Fruit fly (Drosophila melanogaster) whole organism, embryonic: Measurements from ENCODE around the gene CG4896.
A peak's percentile ranks its signal among the peaks of the same experiment; 100 is the strongest.

ENCODE experiments used
- ATbp ChIP-seq: fragments of 200-800 bp; sonication (Bioruptor generic); optimal IDR thresholded peaks from 2 replicates; lab custom pipeline; 2017; ENCODE audit warnings: missing biosample characterization, mild to moderate bottlenecking, missing genetic modification characterization, missing genetic modification reagents
- Atf3 ChIP-seq: fragments of 200-800 bp; sonication (Bioruptor generic); optimal IDR thresholded peaks from 3 replicates; lab custom pipeline; 2016; ENCODE audit warnings: missing biosample characterization, missing genetic modification characterization
- Awh ChIP-seq: fragments of 200-800 bp; sonication (Bioruptor generic); IDR thresholded peaks from 2 replicates; pipeline ENCODE4, ENCODE4 v1.3.6; 2022; ENCODE audit warnings: missing biosample characterization, missing genetic modification characterization
- CG12769 ChIP-seq: fragments of 200-800 bp; sonication (Bioruptor generic); optimal IDR thresholded peaks from 2 replicates; lab custom pipeline; 2019; ENCODE audit warnings: missing biosample characterization, mild to moderate bottlenecking, missing genetic modification characterization, moderate library complexity
- CG13287 ChIP-seq: fragments of 200-800 bp; sonication (Bioruptor generic); IDR thresholded peaks from 2 replicates; pipeline ENCODE4 v1.3.6; 2022; ENCODE audit warnings: missing biosample characterization, missing genetic modification characterization; ENCODE audit not compliant: partially characterized antibody
- CG14965 ChIP-seq: fragments of 200-800 bp; sonication (Bioruptor generic); optimal IDR thresholded peaks from 2 replicates; lab custom pipeline; 2016; ENCODE audit warnings: missing biosample characterization, missing genetic modification characterization, borderline replicate concordance
- CG15514 ChIP-seq: fragments of 200-800 bp; sonication (Bioruptor generic); optimal IDR thresholded peaks from 3 replicates; lab custom pipeline; 2017; ENCODE audit warnings: missing biosample characterization, missing genetic modification characterization, mild to moderate bottlenecking, moderate library complexity, missing genetic modification reagents
- CG18599 ChIP-seq: fragments of 200-800 bp; sonication (Bioruptor generic); optimal IDR thresholded peaks from 3 replicates; lab custom pipeline; 2017; ENCODE audit warnings: missing biosample characterization, missing genetic modification characterization, mild to moderate bottlenecking, moderate library complexity, missing genetic modification reagents
- CG31441 ChIP-seq: fragments of 200-800 bp; sonication (Bioruptor generic); IDR thresholded peaks from 2 replicates; pipeline ENCODE4 v1.3.6; 2022; ENCODE audit warnings: missing biosample characterization, missing genetic modification characterization
- CG3281 ChIP-seq: fragments of 200-800 bp; sonication (Bioruptor generic); optimal IDR thresholded peaks from 3 replicates; lab custom pipeline; 2017; ENCODE audit warnings: missing biosample characterization, mild to moderate bottlenecking, missing genetic modification characterization
- CG33557 ChIP-seq: fragments of 200-800 bp; sonication (Bioruptor generic); optimal IDR thresholded peaks from 2 replicates; lab custom pipeline; 2019; ENCODE audit warnings: missing biosample characterization, mild to moderate bottlenecking, missing genetic modification characterization, moderate library complexity
- CG43689 ChIP-seq: fragments of 200-800 bp; sonication (Bioruptor generic); IDR thresholded peaks from 2 replicates; pipeline ENCODE4 v1.3.6; 2022; ENCODE audit warnings: missing biosample characterization, missing genetic modification characterization
- CG4424 ChIP-seq: fragments of 200-800 bp; sonication (Bioruptor generic); optimal IDR thresholded peaks from 3 replicates; lab custom pipeline; 2016; ENCODE audit warnings: missing biosample characterization, missing genetic modification characterization
- CG7987 ChIP-seq: fragments of 200-800 bp; sonication (Bioruptor generic); optimal IDR thresholded peaks from 2 replicates; lab custom pipeline; 2018; ENCODE audit warnings: missing biosample characterization, mild to moderate bottlenecking, missing genetic modification characterization, moderate library complexity
- CG8359 ChIP-seq: fragments of 200-800 bp; sonication (Bioruptor generic); optimal IDR thresholded peaks from 2 replicates; lab custom pipeline; 2017; ENCODE audit warnings: missing biosample characterization, mild to moderate bottlenecking, missing genetic modification characterization, borderline replicate concordance
- Deaf1 ChIP-seq: fragments of 200-800 bp; optimal IDR thresholded peaks from 3 replicates; lab custom pipeline; 2019; ENCODE audit warnings: missing biosample characterization, mild to moderate bottlenecking, missing genetic modification characterization, moderate library complexity
- Dref ChIP-seq: fragments of 200-800 bp; sonication (Bioruptor generic); IDR thresholded peaks from 2 replicates; pipeline ENCODE4 v1.3.6; 2022; ENCODE audit warnings: missing biosample characterization, missing genetic modification characterization
- Fer2 ChIP-seq: fragments of 200-800 bp; sonication (Bioruptor generic); optimal IDR thresholded peaks from 2 replicates; lab custom pipeline; 2018; ENCODE audit warnings: missing biosample characterization, mild to moderate bottlenecking, missing genetic modification characterization, moderate library complexity
- Hr51 ChIP-seq, 2 experiments: fragments of 200-800 bp; sonication (Bioruptor generic); optimal IDR thresholded peaks; 2 replicates in 1 of 2; 3 replicates in 1 of 2; lab custom pipeline; 2016 to 2018; ENCODE audit warnings: missing biosample characterization in 2 of 2, missing genetic modification characterization in 2 of 2, mild to moderate bottlenecking in 1 of 2, moderate library complexity in 1 of 2
- Hsf ChIP-seq: fragments of 200-800 bp; sonication (Bioruptor generic); optimal IDR thresholded peaks from 3 replicates; lab custom pipeline; 2016; ENCODE audit warnings: missing biosample characterization, missing genetic modification characterization
- Mrtf ChIP-seq: fragments of 200-800 bp; sonication (Bioruptor generic); IDR thresholded peaks from 3 replicates; pipeline ENCODE4 v1.3.6; 2022; ENCODE audit warnings: missing biosample characterization, missing genetic modification characterization
- Nf-YB ChIP-seq: fragments of 200-800 bp; sonication (Bioruptor generic); optimal IDR thresholded peaks from 3 replicates; lab custom pipeline; 2019; ENCODE audit warnings: missing biosample characterization, mild to moderate bottlenecking, missing genetic modification characterization, moderate library complexity
- Pdp1 ChIP-seq, 2 experiments: fragments of 200-800 bp; sonication (Bioruptor generic); optimal IDR thresholded peaks; 3 replicates each; lab custom pipeline; 2016; ENCODE audit warnings: missing biosample characterization in 2 of 2, missing genetic modification characterization in 2 of 2, mild to moderate bottlenecking in 1 of 2, moderate library complexity in 1 of 2
- Spps ChIP-seq: fragments of 200-800 bp; sonication (Bioruptor generic); optimal IDR thresholded peaks from 2 replicates; lab custom pipeline; 2018; ENCODE audit warnings: missing biosample characterization, mild to moderate bottlenecking, missing genetic modification characterization
- abd-A ChIP-seq: fragments of 200-800 bp; sonication (Bioruptor generic); optimal IDR thresholded peaks from 3 replicates; lab custom pipeline; 2019; ENCODE audit warnings: missing biosample characterization, mild to moderate bottlenecking, missing genetic modification characterization, moderate library complexity
- bsh ChIP-seq, 2 experiments: fragments of 200-800 bp; sonication (Bioruptor generic); optimal IDR thresholded peaks; 2 replicates each; lab custom pipeline; 2017 to 2018; ENCODE audit warnings: mild to moderate bottlenecking in 2 of 2, missing biosample characterization in 2 of 2, missing genetic modification characterization in 2 of 2, moderate library complexity in 1 of 2
- cas ChIP-seq: fragments of 200-800 bp; sonication (Bioruptor generic); IDR thresholded peaks from 2 replicates; pipeline ENCODE4 v1.3.6; 2022; ENCODE audit warnings: missing biosample characterization, missing genetic modification characterization
- cato ChIP-seq: fragments of 200-800 bp; sonication (Bioruptor generic); optimal IDR thresholded peaks from 2 replicates; lab custom pipeline; 2016; ENCODE audit warnings: missing biosample characterization, missing genetic modification characterization, borderline replicate concordance
- chinmo ChIP-seq: fragments of 200-800 bp; sonication (Bioruptor generic); IDR thresholded peaks from 4 replicates; pipeline ENCODE4 v1.3.6; 2022; ENCODE audit warnings: missing biosample characterization, missing genetic modification characterization; ENCODE audit not compliant: partially characterized antibody
- dm ChIP-seq: fragments of 200-800 bp; sonication (Bioruptor generic); optimal IDR thresholded peaks from 3 replicates; lab custom pipeline; 2016; ENCODE audit warnings: missing biosample characterization, missing genetic modification characterization
- en ChIP-seq: fragments of 200-800 bp; sonication (Bioruptor generic); optimal IDR thresholded peaks from 2 replicates; lab custom pipeline; 2016; ENCODE audit warnings: missing biosample characterization, missing genetic modification characterization
- ewg ChIP-seq: fragments of 200-800 bp; sonication (Bioruptor generic); optimal IDR thresholded peaks from 3 replicates; lab custom pipeline; 2017; ENCODE audit warnings: mild to moderate bottlenecking, missing biosample characterization, missing genetic modification reagents, missing genetic modification characterization
- gro ChIP-seq: fragments of 200-800 bp; sonication (Bioruptor generic); optimal IDR thresholded peaks from 2 replicates; lab custom pipeline; 2016; ENCODE audit warnings: missing biosample characterization, missing genetic modification characterization
- ind ChIP-seq: fragments of 200-800 bp; sonication (Bioruptor generic); optimal IDR thresholded peaks from 3 replicates; lab custom pipeline; 2016; ENCODE audit warnings: missing biosample characterization, missing genetic modification characterization
- kay ChIP-seq: fragments of 200-800 bp; sonication (Bioruptor generic); optimal IDR thresholded peaks from 2 replicates; lab custom pipeline; 2016; ENCODE audit warnings: missing biosample characterization, missing genetic modification characterization
- lab ChIP-seq: fragments of 200-800 bp; sonication (Bioruptor generic); optimal IDR thresholded peaks from 3 replicates; lab custom pipeline; 2017; ENCODE audit warnings: missing biosample characterization, missing genetic modification characterization, mild to moderate bottlenecking, moderate library complexity, missing genetic modification reagents
- nmo ChIP-seq: fragments of 200-800 bp; sonication (Bioruptor generic); optimal IDR thresholded peaks from 2 replicates; lab custom pipeline; 2018; ENCODE audit warnings: missing biosample characterization, mild to moderate bottlenecking, missing genetic modification characterization, moderate library complexity
- row ChIP-seq: fragments of 200-800 bp; sonication (Bioruptor generic); IDR thresholded peaks from 3 replicates; pipeline ENCODE4 v1.3.6; 2022; ENCODE audit warnings: missing biosample characterization, missing genetic modification characterization
- scrt ChIP-seq: fragments of 200-800 bp; sonication (Bioruptor generic); optimal IDR thresholded peaks from 2 replicates; lab custom pipeline; 2018; ENCODE audit warnings: missing biosample characterization, mild to moderate bottlenecking, missing genetic modification characterization, moderate library complexity
- slou ChIP-seq: fragments of 200-800 bp; sonication (Bioruptor generic); optimal IDR thresholded peaks from 3 replicates; lab custom pipeline; 2016; ENCODE audit warnings: missing biosample characterization, missing genetic modification characterization
- tgo ChIP-seq: fragments of 200-800 bp; sonication (Bioruptor generic); IDR thresholded peaks from 3 replicates; pipeline ENCODE4 v1.3.6; 2022; ENCODE audit warnings: missing biosample characterization, missing genetic modification characterization
- tin ChIP-seq: fragments of 200-800 bp; sonication (Bioruptor generic); optimal IDR thresholded peaks from 3 replicates; lab custom pipeline; 2016; ENCODE audit warnings: missing biosample characterization, missing genetic modification characterization
- tup ChIP-seq: fragments of 200-800 bp; sonication (Bioruptor generic); optimal IDR thresholded peaks from 2 replicates; lab custom pipeline; 2016; ENCODE audit warnings: missing biosample characterization, mild to moderate bottlenecking, missing genetic modification characterization, moderate library complexity
- usp ChIP-seq: fragments of >200 bp; optimal IDR thresholded peaks from 2 replicates; lab custom pipeline; 2017; ENCODE audit warnings: missing biosample characterization, missing genetic modification characterization

Gene CG4896

DNA sequence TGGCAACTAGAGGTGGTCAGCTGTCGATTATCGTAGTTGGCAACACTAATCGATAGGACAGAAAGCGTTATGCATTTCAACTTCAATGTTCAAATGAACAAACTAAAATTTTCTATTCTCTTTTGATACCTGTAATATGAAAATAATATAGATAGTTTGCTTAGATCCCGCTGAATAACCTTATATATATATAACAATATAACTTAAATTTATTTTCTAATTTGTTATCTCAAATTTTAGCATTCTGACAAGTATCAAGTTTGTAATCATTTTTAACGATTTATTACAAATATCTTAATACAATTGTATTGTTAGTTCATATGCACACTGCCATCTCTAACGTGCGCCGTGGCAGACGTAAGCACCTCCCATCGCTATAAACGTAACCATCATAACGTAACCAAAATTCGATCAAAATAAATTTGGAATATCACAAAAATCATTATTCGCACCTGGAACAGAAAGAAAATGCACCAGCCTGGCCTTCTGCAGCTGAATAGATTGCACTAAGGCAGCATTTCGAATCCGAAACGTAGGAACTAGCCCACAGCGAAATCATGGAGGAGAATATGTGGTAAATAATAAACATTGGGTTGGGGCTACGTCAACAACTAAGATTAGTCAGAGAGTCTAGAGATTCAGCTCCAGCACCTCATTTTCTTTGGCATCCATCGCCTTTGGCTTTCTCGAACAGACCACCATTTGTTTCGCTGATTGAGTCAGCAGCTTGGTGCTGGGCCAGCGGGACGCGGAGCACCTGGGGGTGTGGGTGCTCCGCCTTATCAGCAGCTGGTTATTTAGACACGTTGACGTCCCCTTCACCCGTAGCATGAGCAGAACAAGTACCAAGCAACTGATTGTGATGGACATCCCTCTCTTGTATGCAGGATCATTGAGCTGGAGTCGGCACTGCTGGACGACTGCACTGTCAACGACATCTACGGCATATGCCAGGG, 48.3 kb upstream of the CG4896 start, which contains the start of the genes Pino and TBC1D23 (continued):
- TF ChIP-seq nmo (GFP tag; lab: Kevin White, UChicago) (peak; percentile 89), Hr51 (GFP tag; optimal IDR thresholded peaks at IDR 0.05; lab: Kevin White, UChicago) (peak; percentile 54 to 75), CG13287 (peak; percentile 76), en (GFP tag; lab: Kevin White, UChicago) (no peak), CG12769 (tag; lab: Kevin White, UChicago) (peak; percentile 63), tup (GFP tag; lab: Kevin White, UChicago) (no peak), slou (GFP tag; lab: Kevin White, UChicago) (peak; percentile 41), Atf3 (GFP tag; lab: Kevin White, UChicago) (peak; percentile 13), ATbp (GFP tag; lab: Kevin White, UChicago) (no peak), ind (GFP tag; lab: Kevin White, UChicago) (peak; percentile 81), CG14965 (GFP tag; lab: Kevin White, UChicago) (no peak)

- TF ChIP-seq Deaf1 (tag; lab: Kevin White, UChicago), result peak; percentile 15
- TF ChIP-seq Hsf (GFP tag; lab: Kevin White, UChicago), result no peak
- TF ChIP-seq tgo (GFP tag; lab: Robert Waterston, UW), result no peak
- TF ChIP-seq gro, result no peak
- TF ChIP-seq tin (GFP tag; lab: Kevin White, UChicago), result no peak
- TF ChIP-seq abd-A, result peak; percentile 9
- no peak for TF ChIP-seq CG43689
- TF ChIP-seq bsh (GFP tag; optimal IDR thresholded peaks at IDR 0.05; lab: Kevin White, UChicago), result no peak
- TF ChIP-seq ewg, result peak; percentile 60
- TF ChIP-seq CG8359 (GFP tag; lab: Kevin White, UChicago), result no peak
- no peak for TF ChIP-seq tup (GFP tag; lab: Kevin White, UChicago)
- peak in 1 of 2 experiments; percentile 3 for TF ChIP-seq Pdp1 (GFP tag; optimal IDR thresholded peaks at IDR 0.05; lab: Kevin White, UChicago)
- TF ChIP-seq CG7987 (GFP tag; lab: Kevin White, UChicago), result no peak
- TF ChIP-seq Nf-YB (GFP tag; lab: Kevin White, UChicago), result no peak
- TF ChIP-seq scrt (GFP tag; lab: Kevin White, UChicago), result peak; percentile 83
- no peak for TF ChIP-seq cato (GFP tag; lab: Kevin White, UChicago)
- TF ChIP-seq chinmo (GFP tag; lab: Robert Waterston, UW), result 0 out of 4 replicates have a peak, but pooled peaks have one; percentile 11
- TF ChIP-seq CG33557 (GFP tag; lab: Kevin White, UChicago), result no peak
- TF ChIP-seq CG31441, result no peak
- TF ChIP-seq Fer2 (tag; lab: Kevin White, UChicago), result no peak
- TF ChIP-seq Dref, result no peak
- TF ChIP-seq CG18599, result peak; percentile 16
- TF ChIP-seq CG3281 (GFP tag; lab: Kevin White, UChicago), result no peak
- peak; percentile 22 for TF ChIP-seq lab
- no peak for TF ChIP-seq usp (GFP tag; lab: Kevin White, UChicago)
- no peak for TF ChIP-seq Spps (tag; lab: Kevin White, UChicago)
- TF ChIP-seq CG4424 (GFP tag; lab: Kevin White, UChicago), result no peak
- no peak for TF ChIP-seq Awh (GFP tag; lab: Robert Waterston, UW)
- TF ChIP-seq Mrtf (GFP tag; lab: Robert Waterston, UW), result 0 out of 3 replicates have a peak, but pooled peaks have one; percentile 5
- no peak for TF ChIP-seq CG15514 (GFP tag; lab: Kevin White, UChicago)
- TF ChIP-seq row (GFP tag; lab: Robert Waterston, UW), result peak; percentile 37; the same call in 1 of the 3 replicates
- TF ChIP-seq dm (GFP tag; lab: Kevin White, UChicago), result no peak
- no peak for TF ChIP-seq kay (GFP tag; lab: Kevin White, UChicago)
- TF ChIP-seq cas (GFP tag; lab: Robert Waterston, UW), result no peak
Measured at dm6 chr2L:1134011-1134743, 43.3 kb upstream of the CG4896 start, which contains the start of the genes Iris and CG4577. Gene Iris, minus strand, starts transcription at chr2L:1134098. Gene CG4577, plus strand, starts transcription at chr2L:1134693.
